Fruit fly (Drosophila melanogaster): ENCODE data around the gene tko.

tko gene

DNA sequence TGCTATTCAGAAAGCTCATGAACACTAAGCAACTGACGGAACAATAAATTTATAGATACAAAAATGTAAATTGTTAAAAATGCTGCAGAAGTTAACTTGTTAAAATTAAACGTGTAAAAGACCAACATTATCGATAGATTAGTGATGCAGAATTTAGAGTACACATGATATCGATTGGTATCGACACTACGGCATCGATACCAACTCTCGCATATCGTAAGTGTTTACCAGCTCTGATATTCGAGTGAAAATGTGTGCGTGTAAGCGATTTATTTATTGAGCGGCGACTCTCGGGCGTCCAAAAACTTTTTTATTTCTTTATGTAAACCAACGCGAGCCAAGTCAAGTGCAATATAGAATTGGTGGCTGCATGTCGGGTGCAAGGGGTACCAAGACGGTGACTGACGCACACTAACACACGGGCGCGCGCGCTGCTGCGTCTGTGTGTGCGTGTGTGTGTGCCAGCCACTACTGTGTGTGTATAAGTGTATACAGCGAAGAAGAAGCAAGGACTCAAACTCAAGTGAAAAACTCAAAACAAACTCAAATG is 4.0 kb upstream of the tko start, which contains the start of gene z (continued):
- no peak for TF ChIP-seq psq (GFP tag; optimal IDR thresholded peaks at IDR 0.05)
- TF ChIP-seq CG7963 (GFP tag; IDR thresholded peaks at IDR 0.05; ENCODE audit: partially characterized antibody), result peak; percentile 91
- no peak for TF ChIP-seq btn (GFP tag; optimal IDR thresholded peaks at IDR 0.05)
- TF ChIP-seq slp2 (GFP tag; optimal IDR thresholded peaks at IDR 0.05), result no peak
- TF ChIP-seq z (GFP tag; IDR thresholded peaks at IDR 0.05), result peak; percentile 100
- no peak for TF ChIP-seq ind (GFP tag; optimal IDR thresholded peaks at IDR 0.05)
- no peak for TF ChIP-seq CG18262 (tag; optimal IDR thresholded peaks at IDR 0.05)
- TF ChIP-seq CrebB (tag; optimal IDR thresholded peaks at IDR 0.05), result no peak
- peak; percentile 30 for TF ChIP-seq CG12391 (tag; optimal IDR thresholded peaks at IDR 0.05)
- TF ChIP-seq CTCF (GFP tag; optimal IDR thresholded peaks at IDR 0.05), result no peak
- no peak for TF ChIP-seq Oli (tag; optimal IDR thresholded peaks at IDR 0.05)
- no peak for TF ChIP-seq CG11723 (GFP tag; optimal IDR thresholded peaks at IDR 0.05)
- TF ChIP-seq YL-1 (GFP tag; optimal IDR thresholded peaks at IDR 0.05), result peak; percentile 59
- no peak for TF ChIP-seq Ets65A (GFP tag)
- TF ChIP-seq hb (GFP tag; IDR thresholded peaks at IDR 0.05; ENCODE audit: partially characterized antibody), result peak; percentile 91
- TF ChIP-seq ssp (GFP tag; IDR thresholded peaks at IDR 0.05), result no peak
- TF ChIP-seq klu (GFP tag; IDR thresholded peaks at IDR 0.05), result no peak
- TF ChIP-seq cwo (GFP tag; optimal IDR thresholded peaks at IDR 0.05), result no peak
- no peak for TF ChIP-seq bcd (GFP tag; optimal IDR thresholded peaks at IDR 0.05)
- TF ChIP-seq B-H1 (GFP tag; IDR thresholded peaks at IDR 0.05), result no peak
- no peak for TF ChIP-seq CG11085 (GFP tag; IDR thresholded peaks at IDR 0.05)
- TF ChIP-seq Eip74EF (GFP tag; optimal IDR thresholded peaks at IDR 0.05), result no peak
- no peak for TF ChIP-seq CG16779 (GFP tag; IDR thresholded peaks at IDR 0.05)
- TF ChIP-seq br (optimal IDR thresholded peaks at IDR 0.05), result no peak
- no peak for TF ChIP-seq cas (GFP tag; IDR thresholded peaks at IDR 0.05)
- no peak for TF ChIP-seq Abd-B (GFP tag; optimal IDR thresholded peaks at IDR 0.05)
- TF ChIP-seq CG1233 (GFP tag; optimal IDR thresholded peaks at IDR 0.05), result no peak
- TF ChIP-seq Ada2b (GFP tag; IDR thresholded peaks at IDR 0.05), result no peak
- no peak for TF ChIP-seq cato (GFP tag; optimal IDR thresholded peaks at IDR 0.05; ENCODE audit: borderline replicate concordance)
- no peak for TF ChIP-seq CG18764 (GFP tag; optimal IDR thresholded peaks at IDR 0.05)
- no peak for TF ChIP-seq Ravus (GFP tag; IDR thresholded peaks at IDR 0.05)
- TF ChIP-seq oc (tag; optimal IDR thresholded peaks at IDR 0.05), result no peak
- peak; percentile 53; the same call in 1 of the 3 replicates for TF ChIP-seq CG34422 (GFP tag; IDR thresholded peaks at IDR 0.05)
- no peak for TF ChIP-seq wdn (GFP tag; IDR thresholded peaks at IDR 0.05)
- TF ChIP-seq Lpt (GFP tag; optimal IDR thresholded peaks at IDR 0.05), result no peak
- TF ChIP-seq CG2202 (tag; optimal IDR thresholded peaks at IDR 0.05), result no peak
- peak; percentile 19 to 28 for TF ChIP-seq dpn (GFP tag; optimal IDR thresholded peaks at IDR 0.05)
- TF ChIP-seq CG8089 (GFP tag; optimal IDR thresholded peaks at IDR 0.05), result no peak
- TF ChIP-seq CG10267 (tag; optimal IDR thresholded peaks at IDR 0.05), result peak; percentile 54
- no peak for TF ChIP-seq D19B (GFP tag; optimal IDR thresholded peaks at IDR 0.05)
- no peak for TF ChIP-seq danr (GFP tag; IDR thresholded peaks at IDR 0.05)
- no peak for TF ChIP-seq Neu2 (GFP tag; optimal IDR thresholded peaks at IDR 0.05; ENCODE audit: borderline replicate concordance)
- no peak for TF ChIP-seq CG2199 (GFP tag; IDR thresholded peaks at IDR 0.05)
- no peak for TF ChIP-seq H2.0 (GFP tag; IDR thresholded peaks at IDR 0.05)
- peak; percentile 23 for TF ChIP-seq HmgZ (tag; optimal IDR thresholded peaks at IDR 0.05)
- TF ChIP-seq CHES-1-like (GFP tag; optimal IDR thresholded peaks at IDR 0.05), result no peak
- TF ChIP-seq Bteb2 (GFP tag; optimal IDR thresholded peaks at IDR 0.05), result no peak
- no peak for TF ChIP-seq NC2α (GFP tag; optimal IDR thresholded peaks at IDR 0.05)
- TF ChIP-seq CG12236 (GFP tag; optimal IDR thresholded peaks at IDR 0.05), result no peak
- TF ChIP-seq twi (tag; optimal IDR thresholded peaks at IDR 0.05), result no peak
- TF ChIP-seq vfl (GFP tag; optimal IDR thresholded peaks at IDR 0.05), result no peak
- TF ChIP-seq CG14860 (GFP tag; IDR thresholded peaks at IDR 0.05; ENCODE audit: partially characterized antibody), result peak; percentile 87
- no peak for TF ChIP-seq CG9817 (tag; optimal IDR thresholded peaks at IDR 0.05)
